Fruit fly (Drosophila melanogaster): ENCODE data around the gene cDIP.

DNA sequence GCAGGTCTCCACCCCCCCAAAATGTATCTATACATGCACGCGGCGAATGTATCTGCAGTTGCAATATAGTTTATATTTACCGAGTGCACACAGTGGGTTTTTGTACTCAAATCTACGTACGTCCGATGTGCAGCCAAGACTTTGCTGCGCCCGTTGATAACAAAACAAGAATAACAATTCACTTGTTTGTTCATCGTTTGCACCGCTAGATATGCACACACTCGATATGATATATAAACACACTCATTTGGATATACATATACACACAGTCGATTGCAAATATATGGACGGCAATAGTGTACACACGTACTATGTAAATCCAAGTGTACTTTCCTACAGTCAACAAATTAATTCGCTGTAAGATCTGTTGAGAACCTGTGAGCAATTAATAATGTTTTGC, 32.9 kb upstream of the cDIP start:
- no peak for TF ChIP-seq Sin3A (optimal IDR thresholded peaks at IDR 0.05)
- TF ChIP-seq h (optimal IDR thresholded peaks at IDR 0.05) = no peak
